Worm (Caenorhabditis elegans) whole organism, late embryonic: ENCODE results near the gene T20B12.4.

Experiments
- K02D7.2 ChIP-seq: sonication (generic microtip); optimal IDR thresholded peaks from 2 replicates; lab custom pipeline; 2017; ENCODE audit warnings: mild to moderate bottlenecking, missing genetic modification characterization, missing compliant biosample characterization
- ceh-24 ChIP-seq: sonication (generic microtip); optimal IDR thresholded peaks from 2 replicates; lab custom pipeline; 2016; ENCODE audit warnings: mild to moderate bottlenecking, missing genetic modification characterization, missing compliant biosample characterization
- nfya-1 ChIP-seq: sonication (generic microtip); optimal IDR thresholded peaks from 2 replicates; lab custom pipeline; 2017; ENCODE audit warnings: missing genetic modification characterization, mild to moderate bottlenecking, missing compliant biosample characterization, antibody characterized with exemption, moderate library complexity
- nhr-11 ChIP-seq: fragments of 150-350 bp; optimal IDR thresholded peaks from 2 replicates; lab custom pipeline; 2014; ENCODE audit warnings: missing biosample characterization, missing genetic modification characterization

- TF ChIP-seq nfya-1 = no peak
- no peak for TF ChIP-seq K02D7.2 (tag; lab: Kevin White, UChicago)
- TF ChIP-seq nhr-11 (tag; lab: Kevin White, UChicago) = no peak
- no peak for TF ChIP-seq ceh-24 (tag; lab: Kevin White, UChicago)
Measured at ce11 chrIII:7399004-7399403, 31.5 kb downstream of the T20B12.4 start.
